Worm (Caenorhabditis elegans) whole organism, L2 larva: ENCODE data around the gene C42D4.3.

Experiments
- C34F6.9 ChIP-seq: fragments of 150-350 bp; optimal IDR thresholded peaks from 2 replicates; lab custom pipeline; 2014; ENCODE audit warnings: missing biosample characterization, missing genetic modification characterization
- F13H6.1 ChIP-seq: sonication (generic microtip); optimal IDR thresholded peaks from 2 replicates; lab custom pipeline; 2016; ENCODE audit warnings: missing genetic modification characterization, missing compliant biosample characterization
- R02D3.7 ChIP-seq: fragments of 150-350 bp; optimal IDR thresholded peaks from 2 replicates; lab custom pipeline; 2014; ENCODE audit warnings: missing biosample characterization, missing genetic modification characterization
- ZK546.5 ChIP-seq: sonication (generic microtip); optimal IDR thresholded peaks from 2 replicates; lab custom pipeline; 2017; ENCODE audit warnings: missing biosample characterization, missing genetic modification characterization
- alr-1 ChIP-seq: fragments of 150-350 bp; optimal IDR thresholded peaks from 2 replicates; lab custom pipeline; 2014; ENCODE audit warnings: missing biosample characterization, missing genetic modification characterization
- aly-2 ChIP-seq: fragments of 150-350 bp; optimal IDR thresholded peaks from 2 replicates; lab custom pipeline; 2014; ENCODE audit warnings: missing biosample characterization, missing genetic modification characterization
- ama-1 ChIP-seq: fragments of 150-350 bp; optimal IDR thresholded peaks from 2 replicates; lab custom pipeline; 2018; ENCODE audit warnings: inconsistent platforms
- blmp-1 ChIP-seq: sonication (generic microtip); optimal IDR thresholded peaks from 2 replicates; lab custom pipeline; 2017; ENCODE audit warnings: missing genetic modification characterization, mild to moderate bottlenecking, missing compliant biosample characterization, antibody characterized with exemption, moderate library complexity; ENCODE audit not compliant: insufficient read depth
- ceh-16 ChIP-seq: fragments of 150-350 bp; optimal IDR thresholded peaks from 2 replicates; lab custom pipeline; 2014; ENCODE audit warnings: missing biosample characterization, missing genetic modification characterization
- dmd-4 ChIP-seq: sonication (generic microtip); optimal IDR thresholded peaks from 2 replicates; lab custom pipeline; 2017; ENCODE audit warnings: missing biosample characterization, missing genetic modification characterization
- egl-27 ChIP-seq: sonication (generic microtip); optimal IDR thresholded peaks from 3 replicates; lab custom pipeline; 2017; ENCODE audit warnings: missing biosample characterization, missing genetic modification reagents, missing genetic modification characterization
- elt-1 ChIP-seq: fragments of 150-350 bp; optimal IDR thresholded peaks from 2 replicates; lab custom pipeline; 2014; ENCODE audit warnings: missing biosample characterization, missing genetic modification characterization
- elt-3 ChIP-seq: sonication (generic microtip); optimal IDR thresholded peaks from 2 replicates; lab custom pipeline; 2017; ENCODE audit warnings: missing biosample characterization, missing genetic modification characterization
- fos-1 ChIP-seq: fragments of 150-350 bp; optimal IDR thresholded peaks from 2 replicates; lab custom pipeline; 2014; ENCODE audit warnings: missing biosample characterization, missing genetic modification characterization
- gmeb-1 ChIP-seq: fragments of 150-350 bp; optimal IDR thresholded peaks from 2 replicates; lab custom pipeline; 2014; ENCODE audit warnings: missing biosample characterization, missing genetic modification characterization
- lin-11 ChIP-seq: fragments of 150-350 bp; sonication (generic microtip); optimal IDR thresholded peaks from 2 replicates; lab custom pipeline; 2014; ENCODE audit warnings: missing biosample characterization, missing genetic modification characterization, inconsistent platforms, mixed read lengths
- lin-13 ChIP-seq: fragments of 150-350 bp; optimal IDR thresholded peaks from 2 replicates; lab custom pipeline; 2014; ENCODE audit warnings: missing biosample characterization, missing genetic modification reagents, missing genetic modification characterization
- lin-39 ChIP-seq: fragments of 150-350 bp; optimal IDR thresholded peaks from 2 replicates; lab custom pipeline; 2014; ENCODE audit warnings: missing biosample characterization, missing genetic modification reagents, missing genetic modification characterization
- lsy-2 ChIP-seq, 2 experiments: fragments of 150-350 bp in 1 of 2; sonication (generic microtip) in 1 of 2; optimal IDR thresholded peaks; 2 replicates each; lab custom pipeline; 2014 to 2017; ENCODE audit warnings: missing biosample characterization in 2 of 2, missing genetic modification characterization in 2 of 2
- mbf-1 ChIP-seq: sonication (generic microtip); optimal IDR thresholded peaks from 2 replicates; lab custom pipeline; 2017; ENCODE audit warnings: missing biosample characterization, missing genetic modification characterization
- mdl-1 ChIP-seq, 2 experiments: fragments of 150-350 bp in 1 of 2; sonication (generic microtip) in 1 of 2; optimal IDR thresholded peaks; 2 replicates each; lab custom pipeline; 2017; ENCODE audit warnings: missing biosample characterization in 2 of 2, missing genetic modification characterization in 2 of 2
- nhr-21 ChIP-seq: fragments of 150-350 bp; optimal IDR thresholded peaks from 2 replicates; lab custom pipeline; 2014; ENCODE audit warnings: missing biosample characterization, missing genetic modification characterization
- nhr-237 ChIP-seq: fragments of 150-350 bp; optimal IDR thresholded peaks from 2 replicates; lab custom pipeline; 2014; ENCODE audit warnings: missing biosample characterization, missing genetic modification characterization
- nhr-25 ChIP-seq: fragments of 150-350 bp; sonication (generic microtip); optimal IDR thresholded peaks from 3 replicates; lab custom pipeline; 2014; ENCODE audit warnings: missing biosample characterization, missing genetic modification characterization
- nhr-6 ChIP-seq: fragments of 150-350 bp; optimal IDR thresholded peaks from 2 replicates; lab custom pipeline; 2014; ENCODE audit warnings: missing biosample characterization, missing genetic modification characterization
- nhr-77 ChIP-seq: fragments of 150-350 bp; optimal IDR thresholded peaks from 2 replicates; lab custom pipeline; 2014; ENCODE audit warnings: missing biosample characterization, missing genetic modification characterization
- peb-1 ChIP-seq: fragments of 150-350 bp; optimal IDR thresholded peaks from 2 replicates; lab custom pipeline; 2014; ENCODE audit warnings: missing biosample characterization, missing genetic modification characterization
- sem-4 ChIP-seq: fragments of 150-350 bp; optimal IDR thresholded peaks from 2 replicates; lab custom pipeline; 2014; ENCODE audit warnings: missing biosample characterization, missing genetic modification reagents, missing genetic modification characterization
- skn-1 ChIP-seq: sonication (generic microtip); optimal IDR thresholded peaks from 2 replicates; lab custom pipeline; 2017; ENCODE audit warnings: missing biosample characterization, missing genetic modification characterization
- sma-3 ChIP-seq: sonication (generic microtip); optimal IDR thresholded peaks from 2 replicates; lab custom pipeline; 2016; ENCODE audit warnings: missing genetic modification reagents, missing genetic modification characterization, missing compliant biosample characterization
- sma-9 ChIP-seq, 2 experiments: fragments of 150-350 bp in 1 of 2; sonication (generic microtip) in 1 of 2; optimal IDR thresholded peaks; 2 replicates each; lab custom pipeline; 2014 to 2016; ENCODE audit warnings: missing genetic modification characterization in 2 of 2, mild to moderate bottlenecking in 1 of 2, missing biosample characterization in 1 of 2, missing compliant biosample characterization in 1 of 2, missing genetic modification reagents in 1 of 2, moderate library complexity in 1 of 2
- unc-39 ChIP-seq: fragments of 150-350 bp; optimal IDR thresholded peaks from 2 replicates; lab custom pipeline; 2014; ENCODE audit warnings: missing biosample characterization, missing genetic modification characterization
- zag-1 ChIP-seq: fragments of 150-350 bp; optimal IDR thresholded peaks from 2 replicates; lab custom pipeline; 2014; ENCODE audit warnings: missing biosample characterization, missing genetic modification characterization
- ztf-1 ChIP-seq: fragments of 200-800 bp; sonication (Bioruptor generic); conservative IDR thresholded peaks from 2 replicates; pipeline ENCODE4 v1.3.6; 2022; ENCODE audit warnings: missing genetic modification characterization, missing compliant biosample characterization
- ztf-11 ChIP-seq: sonication (generic microtip); optimal IDR thresholded peaks from 2 replicates; lab custom pipeline; 2017; ENCODE audit warnings: missing biosample characterization, missing genetic modification characterization
- ztf-4 ChIP-seq: fragments of 150-350 bp; optimal IDR thresholded peaks from 2 replicates; lab custom pipeline; 2014; ENCODE audit warnings: missing biosample characterization, missing genetic modification characterization

C42D4.3 gene

DNA sequence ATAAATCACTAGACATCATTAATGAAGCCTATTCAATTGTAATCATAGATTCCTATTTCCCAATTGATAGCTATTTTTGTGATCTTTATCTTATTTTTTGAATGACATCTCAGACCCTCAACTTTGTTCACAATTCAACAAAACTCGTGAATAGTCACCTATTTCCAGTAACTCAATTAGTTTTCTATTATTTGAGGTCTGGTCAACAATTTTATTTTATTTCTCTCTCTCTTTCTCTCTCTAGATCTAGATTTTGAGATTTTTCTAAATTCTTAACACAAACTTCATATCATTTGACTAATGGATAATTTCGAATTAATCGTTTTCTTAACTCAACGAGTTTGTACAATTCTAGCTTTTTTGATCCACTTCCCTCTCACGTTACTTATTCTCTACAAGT lies 5.5 kb upstream of the C42D4.3 start, which contains the start of gene str-1:
TSS of gene str-1 (plus strand) at position 301 of the 400 bp plus-strand sequence.
- TF ChIP-seq unc-39 (tag; lab: Kevin White, UChicago) (no peak), ZK546.5 (tag; lab: Kevin White, UChicago) (no peak), dmd-4 (no peak)
- TF ChIP-seq, all 48 proteins: peak for 0

ce11 chrIV:7175346-7175745 lies 3.7 kb upstream of the C42D4.3 start, which contains the start of gene C42D4.19:
Gene C42D4.19, plus strand, starts transcription at chrIV:7175646.
- TF ChIP-seq ceh-16 (tag; lab: Kevin White, UChicago) (no peak), lin-13 (GFP tag; lab: Kevin White, UChicago) (no peak), lsy-2 (tag; optimal IDR thresholded peaks at IDR 0.05; lab: Kevin White, UChicago) (no peak), unc-39 (tag; lab: Kevin White, UChicago) (no peak), lin-39 (tag; lab: Kevin White, UChicago) (no peak), F13H6.1 (tag; lab: Kevin White, UChicago) (no peak), mdl-1 (tag; optimal IDR thresholded peaks at IDR 0.05; lab: Kevin White, UChicago) (no peak), blmp-1 (tag; lab: Kevin White, UChicago) (no peak), mbf-1 (tag; lab: Kevin White, UChicago) (no peak), elt-3 (tag; lab: Kevin White, UChicago) (no peak)
- TF ChIP-seq, all 48 proteins: peak for 0

- TF ChIP-seq nhr-6 (tag; lab: Kevin White, UChicago) (no peak), ztf-1 (GFP tag; lab: Robert Waterston, UW) (no peak), nhr-21 (tag; lab: Kevin White, UChicago) (no peak), peb-1 (tag; lab: Kevin White, UChicago) (no peak), nhr-77 (tag; lab: Kevin White, UChicago) (no peak), elt-1 (tag; lab: Kevin White, UChicago) (no peak), R02D3.7 (tag; lab: Kevin White, UChicago) (no peak), fos-1 (tag; lab: Kevin White, UChicago) (no peak), skn-1 (tag; lab: Kevin White, UChicago) (no peak), aly-2 (no peak), ZK546.5 (tag; lab: Kevin White, UChicago) (no peak), nhr-237 (no peak), gmeb-1 (no peak), lsy-2 (tag; optimal IDR thresholded peaks at IDR 0.05; lab: Kevin White, UChicago) (no peak), sem-4 (tag; lab: Kevin White, UChicago) (no peak), dmd-4 (no peak), mbf-1 (tag; lab: Kevin White, UChicago) (no peak), alr-1 (tag; lab: Kevin White, UChicago) (no peak), egl-27 (tag; lab: Kevin White, UChicago) (no peak)
These were observed 2.2 kb upstream of the C42D4.3 start, which contains the start of gene str-44 for ce11 chrIV:7176887-7177286. Gene str-44, plus strand, starts transcription at chrIV:7177187.

- no peak for TF ChIP-seq ceh-16 (tag; lab: Kevin White, UChicago)
- TF ChIP-seq nhr-25 = peak; percentile 40
- peak; percentile 29 for TF ChIP-seq sma-9 (GFP tag; optimal IDR thresholded peaks at IDR 0.05; lab: Kevin White, UChicago)
- TF ChIP-seq sma-9 (tag; optimal IDR thresholded peaks at IDR 0.05; lab: Kevin White, UChicago) = no peak
- no peak for TF ChIP-seq lsy-2 (tag; optimal IDR thresholded peaks at IDR 0.05; lab: Kevin White, UChicago)
- no peak for TF ChIP-seq ztf-11 (tag; lab: Kevin White, UChicago)
- TF ChIP-seq C34F6.9 (tag; lab: Kevin White, UChicago) = no peak
- peak; percentile 9 for TF ChIP-seq blmp-1 (tag; lab: Kevin White, UChicago)
- peak; percentile 65 for TF ChIP-seq fos-1 (tag; lab: Kevin White, UChicago)
- no peak for TF ChIP-seq ztf-4 (tag; lab: Kevin White, UChicago)
- TF ChIP-seq lin-11 (tag; lab: Kevin White, UChicago) = no peak
- no peak for TF ChIP-seq sma-3 (GFP tag; lab: Kevin White, UChicago)
- TF ChIP-seq lin-39 (tag; lab: Kevin White, UChicago) = no peak
- TF ChIP-seq mbf-1 (tag; lab: Kevin White, UChicago) = no peak
- TF ChIP-seq ama-1 (lab: Kevin White, UChicago) = no peak
- no peak for TF ChIP-seq zag-1 (tag; lab: Kevin White, UChicago)
- TF ChIP-seq ztf-1 (GFP tag; lab: Robert Waterston, UW) = no peak
These were observed 1.3 kb downstream of the C42D4.3 start, which contains the start of gene cest-10 for ce11 chrIV:7180304-7180703. Gene cest-10, plus strand, starts transcription at chrIV:7180557.
